Worm (Caenorhabditis elegans): ENCODE data around the gene efr-3.

The efr-3 gene

DNA sequence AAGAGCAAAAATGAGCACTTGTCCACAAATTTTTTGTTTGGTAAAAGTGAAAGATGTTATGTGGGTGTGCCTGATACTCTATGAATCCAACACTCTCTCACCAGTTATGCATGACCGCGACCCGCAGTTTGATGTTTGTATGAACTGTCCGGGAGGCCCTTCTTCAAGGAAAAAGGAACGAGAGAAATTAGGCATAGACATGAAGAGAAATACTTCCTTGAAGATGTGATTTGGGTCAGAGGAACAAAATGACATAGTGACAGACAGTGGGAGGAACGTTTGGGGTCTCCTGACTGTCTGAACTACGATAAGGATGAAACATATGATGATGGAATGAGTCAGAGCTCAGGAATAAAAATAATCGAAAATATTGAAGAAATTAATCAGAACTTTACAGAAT, 20.1 kb upstream of the efr-3 start:
- TF ChIP-seq ceh-31 (tag; optimal IDR thresholded peaks at IDR 0.05): no peak
- TF ChIP-seq F13H6.1 (tag; optimal IDR thresholded peaks at IDR 0.05): no peak
- TF ChIP-seq pqm-1 (tag; optimal IDR thresholded peaks at IDR 0.05): no peak
- TF ChIP-seq eyg-1 (tag; optimal IDR thresholded peaks at IDR 0.05): no peak
- TF ChIP-seq che-1 (tag; optimal IDR thresholded peaks at IDR 0.05): no peak
- no peak for TF ChIP-seq K02D7.2 (tag; optimal IDR thresholded peaks at IDR 0.05)
- TF ChIP-seq nhr-232 (tag; optimal IDR thresholded peaks at IDR 0.05): no peak
- no peak for TF ChIP-seq dve-1 (tag; optimal IDR thresholded peaks at IDR 0.05)
- TF ChIP-seq zip-5 (tag; optimal IDR thresholded peaks at IDR 0.05): no peak
- no peak for TF ChIP-seq pha-4 (tag; optimal IDR thresholded peaks at IDR 0.05)
- TF ChIP-seq ceh-18 (tag; optimal IDR thresholded peaks at IDR 0.05): no peak

DNA sequence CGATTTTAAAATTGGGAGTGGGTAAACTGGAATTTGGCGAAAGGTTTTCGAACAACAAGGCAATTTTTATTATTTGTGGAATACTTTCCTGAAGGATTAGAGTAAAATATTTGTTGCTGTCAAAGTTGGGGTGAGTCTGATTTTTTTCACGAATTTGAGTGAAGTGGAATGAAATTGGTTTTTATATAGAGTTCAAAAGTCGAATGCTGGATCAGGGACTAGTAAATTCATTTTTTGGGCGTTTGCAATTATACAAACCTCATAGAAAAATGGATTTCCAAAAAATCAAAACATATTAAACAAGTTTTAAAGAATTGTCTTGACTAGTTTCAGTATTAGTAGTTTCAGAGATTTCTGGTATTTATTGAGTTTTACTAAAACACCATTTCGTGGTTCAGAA, 19.0 kb upstream of the efr-3 start, which contains the start of gene C32D5.7:
TSS of gene C32D5.7 (minus strand) at position 101 of the 400 bp plus-strand sequence.
- no peak for TF ChIP-seq ceh-48 (tag; optimal IDR thresholded peaks at IDR 0.05)
- no peak for TF ChIP-seq mec-3 (tag; optimal IDR thresholded peaks at IDR 0.05; ENCODE audit: borderline replicate concordance)
- TF ChIP-seq ceh-30 (tag; optimal IDR thresholded peaks at IDR 0.05): no peak
- no peak for TF ChIP-seq T23F11.4 (GFP tag; optimal IDR thresholded peaks at IDR 0.05)
- no peak for TF ChIP-seq dve-1 (tag; optimal IDR thresholded peaks at IDR 0.05)
- no peak for TF ChIP-seq pqm-1 (tag; optimal IDR thresholded peaks at IDR 0.05)
- no peak for TF ChIP-seq hlh-30 (tag; optimal IDR thresholded peaks at IDR 0.05; ENCODE audit: insufficient read depth)
- no peak for TF ChIP-seq ama-1 (optimal IDR thresholded peaks at IDR 0.05)
- TF ChIP-seq ahr-1 (tag; optimal IDR thresholded peaks at IDR 0.05): no peak
- TF ChIP-seq ref-2 (tag; optimal IDR thresholded peaks at IDR 0.05): no peak
- no peak for TF ChIP-seq pha-4 (tag; optimal IDR thresholded peaks at IDR 0.05)
- TF ChIP-seq hlh-13 (GFP tag; optimal IDR thresholded peaks at IDR 0.05): no peak
- no peak for TF ChIP-seq ztf-16 (tag; optimal IDR thresholded peaks at IDR 0.05)
- no peak for TF ChIP-seq ceh-6 (GFP tag; optimal IDR thresholded peaks at IDR 0.05)
- no peak for TF ChIP-seq hlh-6 (tag; optimal IDR thresholded peaks at IDR 0.05)
- no peak for TF ChIP-seq che-1 (tag; optimal IDR thresholded peaks at IDR 0.05)

DNA sequence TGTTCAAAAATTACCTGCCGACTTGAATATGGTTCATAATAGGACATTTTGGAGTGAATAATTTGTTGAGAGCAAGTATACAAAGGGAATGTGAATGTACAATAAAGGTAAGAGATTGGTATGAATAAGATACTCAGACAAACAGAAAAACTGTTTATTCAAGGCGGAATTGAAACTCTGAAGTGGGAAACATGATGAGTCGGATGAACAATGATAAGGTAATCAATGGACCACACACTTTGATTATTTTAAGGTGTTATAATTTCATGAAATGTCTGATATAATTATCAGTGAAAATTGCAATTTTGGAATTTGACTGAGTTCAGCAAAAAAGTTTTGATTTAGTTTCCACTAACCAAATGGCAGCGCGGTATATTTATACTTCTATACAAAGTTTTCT, 18.6 kb upstream of the efr-3 start:
- no peak for TF ChIP-seq ahr-1 (tag; optimal IDR thresholded peaks at IDR 0.05)
- peak; percentile 41 for TF ChIP-seq dve-1 (tag; optimal IDR thresholded peaks at IDR 0.05)

DNA sequence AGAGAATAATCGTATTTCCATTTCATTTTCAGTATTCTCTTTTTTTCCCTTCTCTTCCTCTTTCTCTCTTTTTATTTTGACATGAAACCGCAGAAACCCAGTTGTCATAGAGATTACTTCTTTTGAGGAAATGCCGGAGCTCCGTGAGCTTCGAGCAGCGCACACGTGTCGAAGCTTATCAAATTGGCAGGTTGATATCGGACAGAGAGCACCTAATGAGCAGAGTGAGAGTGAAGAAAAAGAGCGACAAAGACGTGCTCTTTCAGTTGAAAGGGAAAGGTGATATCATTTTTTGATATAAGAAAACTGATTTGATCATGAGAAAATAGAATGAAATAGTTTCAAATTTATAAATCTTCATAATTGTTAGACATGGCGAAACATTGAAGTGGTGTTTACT, 14.4 kb upstream of the efr-3 start, which contains the start of gene C32D5.14:
TSS of gene C32D5.14 (plus strand) at position 131 of the 400 bp plus-strand sequence.
- TF ChIP-seq K02D7.2 (tag; optimal IDR thresholded peaks at IDR 0.05): no peak
- no peak for TF ChIP-seq ceh-30 (tag; optimal IDR thresholded peaks at IDR 0.05)
- no peak for TF ChIP-seq ceh-14 (tag; optimal IDR thresholded peaks at IDR 0.05)
- no peak for TF ChIP-seq pat-9 (tag; optimal IDR thresholded peaks at IDR 0.05)
- TF ChIP-seq che-1 (tag; optimal IDR thresholded peaks at IDR 0.05): no peak
- no peak for TF ChIP-seq tbx-2 (tag; optimal IDR thresholded peaks at IDR 0.05)

DNA sequence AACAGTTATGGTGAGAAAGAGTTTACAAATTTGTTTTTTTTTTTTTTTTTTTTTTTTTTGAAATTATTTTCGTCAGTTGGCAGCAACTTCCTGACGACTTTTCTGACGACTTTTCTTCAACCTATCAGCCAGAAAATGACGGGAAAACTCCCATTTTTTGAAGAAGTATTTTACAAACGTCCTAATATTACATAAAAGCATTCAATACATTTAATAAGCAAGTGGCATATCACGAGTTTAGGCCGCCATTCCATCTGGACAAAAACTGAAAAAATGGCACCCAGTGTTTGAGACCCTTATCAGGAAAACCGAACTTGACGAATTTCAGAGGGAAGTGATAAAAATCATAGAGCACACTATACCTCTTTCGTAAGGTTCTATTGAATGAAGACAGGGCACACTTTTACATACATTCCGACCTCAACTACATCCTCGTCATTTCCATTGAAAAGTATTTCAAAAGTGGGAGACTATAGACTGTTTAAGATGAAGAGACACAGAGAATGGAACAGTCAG, 13.8 kb upstream of the efr-3 start:
- TF ChIP-seq fkh-6 (tag; optimal IDR thresholded peaks at IDR 0.05) (no peak), K02D7.2 (tag; optimal IDR thresholded peaks at IDR 0.05) (no peak), ceh-24 (tag; optimal IDR thresholded peaks at IDR 0.05) (no peak), pha-2 (tag; optimal IDR thresholded peaks at IDR 0.05) (no peak), F13H6.1 (tag; optimal IDR thresholded peaks at IDR 0.05) (no peak), ceh-30 (tag; optimal IDR thresholded peaks at IDR 0.05) (no peak), rnt-1 (tag; optimal IDR thresholded peaks at IDR 0.05) (no peak), nfya-1 (tag; optimal IDR thresholded peaks at IDR 0.05) (no peak), lim-6 (tag; optimal IDR thresholded peaks at IDR 0.05) (no peak), ceh-18 (tag; optimal IDR thresholded peaks at IDR 0.05) (no peak), eyg-1 (tag; optimal IDR thresholded peaks at IDR 0.05) (no peak), ahr-1 (tag; optimal IDR thresholded peaks at IDR 0.05) (no peak), sdc-2 (tag; optimal IDR thresholded peaks at IDR 0.05) (no peak), ref-2 (tag; optimal IDR thresholded peaks at IDR 0.05) (no peak), hlh-8 (tag; optimal IDR thresholded peaks at IDR 0.05) (no peak)
